Worm (Caenorhabditis elegans): Measurements from ENCODE around the gene dpy-9.

DNA sequence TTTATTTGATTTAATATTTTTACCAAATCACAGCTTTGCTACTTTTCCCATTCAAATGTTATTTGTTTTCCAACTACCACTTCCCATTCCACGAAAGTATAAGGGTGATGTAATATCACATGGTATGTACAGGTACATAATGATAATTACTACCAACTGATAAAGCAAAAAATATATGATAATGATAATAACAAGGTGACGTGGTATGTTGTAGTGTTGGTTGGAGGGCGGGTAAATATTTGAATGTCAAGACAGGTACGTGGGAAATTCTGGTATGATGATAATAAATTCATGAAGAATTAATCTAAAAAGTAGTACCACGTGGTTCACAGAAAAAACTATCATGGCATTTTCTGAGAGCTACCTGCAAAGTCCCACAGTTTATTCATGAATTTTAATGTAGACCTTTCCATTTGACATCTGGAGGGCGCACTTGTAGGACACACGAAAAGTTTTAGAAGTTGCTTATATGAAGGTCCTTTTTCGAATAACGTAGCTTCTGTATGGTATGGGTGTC lies 32.9 kb upstream of the dpy-9 start:
- TF ChIP-seq tbx-2 (tag; optimal IDR thresholded peaks at IDR 0.05) = peak; percentile 9
- TF ChIP-seq unc-130 (tag; optimal IDR thresholded peaks at IDR 0.05) = no peak
- TF ChIP-seq ets-5 (GFP tag; IDR thresholded peaks at IDR 0.05) = no peak
- TF ChIP-seq nhr-28 (tag; optimal IDR thresholded peaks at IDR 0.05) = no peak
- no peak for TF ChIP-seq aly-2 (tag; optimal IDR thresholded peaks at IDR 0.05)
- no peak for TF ChIP-seq lsy-2 (tag; optimal IDR thresholded peaks at IDR 0.05)
- TF ChIP-seq ces-1 (GFP tag; optimal IDR thresholded peaks at IDR 0.05) = no peak
- peak; percentile 39 for TF ChIP-seq nhr-85 (tag)
- TF ChIP-seq ama-1 (optimal IDR thresholded peaks at IDR 0.05) = peak; percentile 20
- TF ChIP-seq elt-3 (tag; optimal IDR thresholded peaks at IDR 0.05) = no peak
- TF ChIP-seq lin-15B (tag; optimal IDR thresholded peaks at IDR 0.05) = no peak

All from whole organism, L1 larva.